Fruit fly (Drosophila melanogaster) whole organism, embryonic: ENCODE results near the gene CG12507.
A peak's percentile ranks its signal among the peaks of the same experiment; 100 is the strongest.

ENCODE experiments used
- Atf3 ChIP-seq: fragments of 200-800 bp; sonication (Bioruptor generic); optimal IDR thresholded peaks from 3 replicates; lab custom pipeline; 2016; ENCODE audit warnings: missing biosample characterization, missing genetic modification characterization
- Atf6 ChIP-seq: fragments of 200-800 bp; sonication (Bioruptor generic); IDR thresholded peaks from 2 replicates; pipeline ENCODE4 v1.3.6; 2022; ENCODE audit warnings: missing biosample characterization, missing genetic modification characterization
- Awh ChIP-seq: fragments of 200-800 bp; sonication (Bioruptor generic); IDR thresholded peaks from 2 replicates; pipeline ENCODE4, ENCODE4 v1.3.6; 2022; ENCODE audit warnings: missing biosample characterization, missing genetic modification characterization
- Bgb ChIP-seq: fragments of 200-800 bp; sonication (Bioruptor generic); IDR thresholded peaks from 2 replicates; pipeline ENCODE4 v1.3.6; 2022; ENCODE audit warnings: missing biosample characterization, missing genetic modification characterization; ENCODE audit not compliant: partially characterized antibody
- CG10267 ChIP-seq: fragments of 200-800 bp; sonication (Bioruptor generic); optimal IDR thresholded peaks from 2 replicates; lab custom pipeline; 2018; ENCODE audit warnings: missing biosample characterization, mild to moderate bottlenecking, missing genetic modification characterization, moderate library complexity
- CG12769 ChIP-seq: fragments of 200-800 bp; sonication (Bioruptor generic); optimal IDR thresholded peaks from 2 replicates; lab custom pipeline; 2019; ENCODE audit warnings: missing biosample characterization, mild to moderate bottlenecking, missing genetic modification characterization, moderate library complexity
- CG13624 ChIP-seq: fragments of 200-800 bp; sonication (Bioruptor generic); optimal IDR thresholded peaks from 2 replicates; lab custom pipeline; 2016; ENCODE audit warnings: missing biosample characterization, missing genetic modification characterization
- CG15479 ChIP-seq: fragments of 200-800 bp; sonication (Bioruptor generic); optimal IDR thresholded peaks from 3 replicates; lab custom pipeline; 2019; ENCODE audit warnings: missing biosample characterization, mild to moderate bottlenecking, missing genetic modification characterization, moderate library complexity
- CG15514 ChIP-seq: fragments of 200-800 bp; sonication (Bioruptor generic); optimal IDR thresholded peaks from 3 replicates; lab custom pipeline; 2017; ENCODE audit warnings: missing biosample characterization, missing genetic modification characterization, mild to moderate bottlenecking, moderate library complexity, missing genetic modification reagents
- CG34376 ChIP-seq: fragments of 200-800 bp; sonication (Bioruptor generic); optimal IDR thresholded peaks from 2 replicates; lab custom pipeline; 2018; ENCODE audit warnings: missing biosample characterization, mild to moderate bottlenecking, missing genetic modification characterization
- CG4282 ChIP-seq: fragments of 200-800 bp; sonication (Bioruptor generic); optimal IDR thresholded peaks from 2 replicates; lab custom pipeline; 2016; ENCODE audit warnings: missing biosample characterization, missing genetic modification characterization
- CG7786 ChIP-seq: fragments of 200-800 bp; sonication (Bioruptor generic); optimal IDR thresholded peaks from 2 replicates; lab custom pipeline; 2016; ENCODE audit warnings: missing biosample characterization, missing genetic modification characterization
- CG8281 ChIP-seq: fragments of 200-800 bp; sonication (Bioruptor generic); optimal IDR thresholded peaks from 2 replicates; lab custom pipeline; 2018; ENCODE audit warnings: missing biosample characterization, mild to moderate bottlenecking, missing genetic modification characterization, moderate library complexity
- CG8290 ChIP-seq, 3 experiments: fragments of 200-800 bp; sonication (Bioruptor generic); optimal IDR thresholded peaks; 2 replicates each; lab custom pipeline; 2016 to 2019; ENCODE audit warnings: missing biosample characterization in 3 of 3, missing genetic modification characterization in 3 of 3, mild to moderate bottlenecking in 2 of 3, moderate library complexity in 1 of 3
- CG8765 ChIP-seq: fragments of 200-800 bp; sonication (Bioruptor generic); IDR thresholded peaks from 2 replicates; pipeline ENCODE4 v1.3.6; 2022; ENCODE audit warnings: missing biosample characterization, missing genetic modification characterization
- CG9215 ChIP-seq: fragments of 200-800 bp; sonication (Bioruptor generic); IDR thresholded peaks from 2 replicates; pipeline ENCODE4 v1.3.6; 2022; ENCODE audit warnings: missing biosample characterization, missing genetic modification characterization
- CHES-1-like ChIP-seq: fragments of 200-800 bp; sonication (Bioruptor generic); optimal IDR thresholded peaks from 2 replicates; lab custom pipeline; 2016; ENCODE audit warnings: missing biosample characterization, missing genetic modification characterization
- Camta ChIP-seq: fragments of 200-800 bp; sonication (Bioruptor generic); optimal IDR thresholded peaks from 2 replicates; lab custom pipeline; 2016; ENCODE audit warnings: missing biosample characterization, missing genetic modification characterization
- Deaf1 ChIP-seq: fragments of 200-800 bp; optimal IDR thresholded peaks from 3 replicates; lab custom pipeline; 2019; ENCODE audit warnings: missing biosample characterization, mild to moderate bottlenecking, missing genetic modification characterization, moderate library complexity
- Dek ChIP-seq: fragments of 200-800 bp; sonication (Bioruptor generic); optimal IDR thresholded peaks from 3 replicates; lab custom pipeline; 2019; ENCODE audit warnings: missing biosample characterization, mild to moderate bottlenecking, missing genetic modification characterization, moderate library complexity
- Hr78 ChIP-seq, 2 experiments: fragments of 200-800 bp in 1 of 2; fragments of >200 bp in 1 of 2; sonication (Bioruptor generic) in 1 of 2; optimal IDR thresholded peaks; 2 replicates each; lab custom pipeline; 2017 to 2019; ENCODE audit warnings: missing biosample characterization in 2 of 2, missing genetic modification characterization in 2 of 2, mild to moderate bottlenecking in 1 of 2, moderate library complexity in 1 of 2
- Hsf ChIP-seq: fragments of 200-800 bp; sonication (Bioruptor generic); optimal IDR thresholded peaks from 3 replicates; lab custom pipeline; 2016; ENCODE audit warnings: missing biosample characterization, missing genetic modification characterization
- Jarid2 ChIP-seq: fragments of 200-800 bp; sonication (Bioruptor generic); optimal IDR thresholded peaks from 3 replicates; lab custom pipeline; 2017; ENCODE audit warnings: mild to moderate bottlenecking, missing biosample characterization, missing genetic modification reagents, missing genetic modification characterization
- Max ChIP-seq: fragments of 200-800 bp; sonication (Bioruptor generic); optimal IDR thresholded peaks from 2 replicates; lab custom pipeline; 2016; ENCODE audit warnings: missing biosample characterization, mild to moderate bottlenecking, missing genetic modification characterization
- NC2β ChIP-seq: fragments of 200-800 bp; sonication (Bioruptor generic); optimal IDR thresholded peaks from 2 replicates; lab custom pipeline; 2016; ENCODE audit warnings: missing biosample characterization, missing genetic modification characterization
- Pdp1 ChIP-seq, 2 experiments: fragments of 200-800 bp; sonication (Bioruptor generic); optimal IDR thresholded peaks; 3 replicates each; lab custom pipeline; 2016; ENCODE audit warnings: missing biosample characterization in 2 of 2, missing genetic modification characterization in 2 of 2, mild to moderate bottlenecking in 1 of 2, moderate library complexity in 1 of 2
- Rfx ChIP-seq: fragments of 200-800 bp; sonication (Bioruptor generic); IDR thresholded peaks from 2 replicates; pipeline ENCODE4 v1.3.6; 2022; ENCODE audit warnings: missing biosample characterization, missing genetic modification characterization
- Sry-β ChIP-seq: fragments of 200-800 bp; sonication (Bioruptor generic); optimal IDR thresholded peaks from 2 replicates; lab custom pipeline; 2018; ENCODE audit warnings: missing biosample characterization, mild to moderate bottlenecking, missing genetic modification characterization, moderate library complexity
- TFAM ChIP-seq: fragments of 200-800 bp; sonication (Bioruptor generic); optimal IDR thresholded peaks from 2 replicates; lab custom pipeline; 2017; ENCODE audit warnings: missing biosample characterization, missing genetic modification characterization, inconsistent platforms
- Vsx1 ChIP-seq: fragments of 200-800 bp; sonication (Bioruptor generic); optimal IDR thresholded peaks from 2 replicates; lab custom pipeline; 2017; ENCODE audit warnings: missing biosample characterization, mild to moderate bottlenecking, missing genetic modification characterization, missing genetic modification reagents
- bcd ChIP-seq: fragments of 200-800 bp; sonication (Bioruptor generic); optimal IDR thresholded peaks from 2 replicates; lab custom pipeline; 2017; ENCODE audit warnings: missing biosample characterization, mild to moderate bottlenecking, missing genetic modification characterization
- chinmo ChIP-seq: fragments of 200-800 bp; sonication (Bioruptor generic); IDR thresholded peaks from 4 replicates; pipeline ENCODE4 v1.3.6; 2022; ENCODE audit warnings: missing biosample characterization, missing genetic modification characterization; ENCODE audit not compliant: partially characterized antibody
- esg ChIP-seq: fragments of 200-800 bp; sonication (Bioruptor generic); conservative IDR thresholded peaks from 2 replicates; pipeline ENCODE4 v1.3.6; 2022; ENCODE audit warnings: missing biosample characterization, missing genetic modification characterization
- eve ChIP-seq, 2 experiments: fragments of >200 bp; optimal IDR thresholded peaks; 2 replicates each; lab custom pipeline; 2017; ENCODE audit warnings: missing biosample characterization in 2 of 2, missing genetic modification characterization in 2 of 2
- exex ChIP-seq: fragments of 200-800 bp; sonication (Bioruptor generic); optimal IDR thresholded peaks from 4 replicates; lab custom pipeline; 2018; ENCODE audit warnings: missing biosample characterization, mild to moderate bottlenecking, missing genetic modification characterization, moderate library complexity
- gem ChIP-seq: fragments of 200-800 bp; sonication (Bioruptor generic); optimal IDR thresholded peaks from 2 replicates; lab custom pipeline; 2019; ENCODE audit warnings: missing biosample characterization, mild to moderate bottlenecking, missing genetic modification characterization, moderate library complexity
- nmo ChIP-seq: fragments of 200-800 bp; sonication (Bioruptor generic); optimal IDR thresholded peaks from 2 replicates; lab custom pipeline; 2018; ENCODE audit warnings: missing biosample characterization, mild to moderate bottlenecking, missing genetic modification characterization, moderate library complexity
- repo ChIP-seq: fragments of 200-800 bp; sonication (Bioruptor generic); optimal IDR thresholded peaks from 2 replicates; lab custom pipeline; 2016; ENCODE audit warnings: missing biosample characterization, missing genetic modification characterization
- sc ChIP-seq, 3 experiments: fragments of >200 bp in 2 of 3; fragments of 200-800 bp in 1 of 3; sonication (Bioruptor generic) in 1 of 3; optimal IDR thresholded peaks; 2 replicates in 2 of 3; 3 replicates in 1 of 3; lab custom pipeline; 2017; ENCODE audit warnings: mild to moderate bottlenecking in 1 of 3, missing biosample characterization in 1 of 3, missing genetic modification characterization in 1 of 3, missing genetic modification reagents in 1 of 3
- sd ChIP-seq: fragments of 200-800 bp; sonication (Bioruptor generic); optimal IDR thresholded peaks from 3 replicates; lab custom pipeline; 2018; ENCODE audit warnings: missing biosample characterization, mild to moderate bottlenecking, missing genetic modification characterization, moderate library complexity
- sim ChIP-seq: fragments of 200-800 bp; sonication (Bioruptor generic); IDR thresholded peaks from 2 replicates; pipeline ENCODE4 v1.3.6; 2022; ENCODE audit warnings: missing biosample characterization, missing genetic modification characterization
- trh ChIP-seq: fragments of 200-800 bp; sonication (Bioruptor generic); optimal IDR thresholded peaks from 2 replicates; lab custom pipeline; 2016; ENCODE audit warnings: missing biosample characterization, missing genetic modification characterization
- twi ChIP-seq: fragments of 200-800 bp; optimal IDR thresholded peaks from 2 replicates; lab custom pipeline; 2019; ENCODE audit warnings: missing biosample characterization, mild to moderate bottlenecking, missing genetic modification characterization, moderate library complexity
- unc-4 ChIP-seq: fragments of 200-800 bp; sonication (Bioruptor generic); IDR thresholded peaks from 2 replicates; pipeline ENCODE4 v1.3.6; 2022; ENCODE audit warnings: missing biosample characterization, missing genetic modification characterization; ENCODE audit not compliant: partially characterized antibody
- vvl ChIP-seq: fragments of 200-800 bp; sonication (Bioruptor generic); IDR thresholded peaks from 2 replicates; pipeline ENCODE4 v1.3.6; 2022; ENCODE audit warnings: missing biosample characterization, missing genetic modification characterization
- zfh1 ChIP-seq: fragments of 200-800 bp; sonication (Bioruptor generic); IDR thresholded peaks from 3 replicates; pipeline ENCODE4 v1.3.6; 2022; ENCODE audit warnings: missing biosample characterization, missing genetic modification characterization
- zfh2 ChIP-seq: fragments of 200-800 bp; sonication (Bioruptor generic); optimal IDR thresholded peaks from 2 replicates; lab custom pipeline; 2016; ENCODE audit warnings: missing biosample characterization, missing genetic modification characterization

Gene CG12507

dm6 chrX:16281717-16282529 lies 15.6 kb upstream of the CG12507 start (continued):
- TF ChIP-seq eve (GFP tag; optimal IDR thresholded peaks at IDR 0.05; lab: Kevin White, UChicago) (peak in 1 of 2 experiments; percentile 30), chinmo (GFP tag; lab: Robert Waterston, UW) (0 out of 4 replicates have a peak, but pooled peaks have one; percentile 53), repo (GFP tag; lab: Kevin White, UChicago) (no peak), Jarid2 (GFP tag; lab: Kevin White, UChicago) (no peak), CG9215 (GFP tag; lab: Robert Waterston, UW) (no peak), zfh2 (GFP tag; lab: Kevin White, UChicago) (no peak), Atf3 (no peak), trh (no peak), Max (no peak), TFAM (GFP tag; lab: Kevin White, UChicago) (no peak), CG12769 (peak; percentile 42), vvl (0 out of 2 replicates have a peak, but pooled peaks have one; percentile 34), Hsf (GFP tag; lab: Kevin White, UChicago) (no peak), Hr78 (GFP tag; optimal IDR thresholded peaks at IDR 0.05; lab: Kevin White, UChicago) (peak in 1 of 2 experiments; percentile 68), Camta (GFP tag; lab: Kevin White, UChicago) (no peak), Rfx (no peak), unc-4 (no peak), zfh1 (GFP tag; lab: Robert Waterston, UW) (no peak), CG15514 (GFP tag; lab: Kevin White, UChicago) (no peak), bcd (peak; percentile 11), CG13624 (GFP tag; lab: Kevin White, UChicago) (peak; percentile 3), CG8290 (GFP tag; optimal IDR thresholded peaks at IDR 0.05; lab: Kevin White, UChicago) (no peak), CG8290 (tag; optimal IDR thresholded peaks at IDR 0.05; lab: Kevin White, UChicago) (peak in 1 of 2 experiments; percentile 60), CHES-1-like (GFP tag; lab: Kevin White, UChicago) (no peak), CG4282 (no peak), Atf6 (GFP tag; lab: Robert Waterston, UW) (no peak), Pdp1 (GFP tag; optimal IDR thresholded peaks at IDR 0.05; lab: Kevin White, UChicago) (peak in 1 of 2 experiments; percentile 22), Deaf1 (tag; lab: Kevin White, UChicago) (no peak), CG7786 (GFP tag; lab: Kevin White, UChicago) (no peak), CG34376 (GFP tag; lab: Kevin White, UChicago) (peak; percentile 97), Sry-β (GFP tag; lab: Kevin White, UChicago) (no peak), Vsx1 (GFP tag; lab: Kevin White, UChicago) (peak; percentile 27), Bgb (peak; percentile 26; the same call in 1 of the 2 replicates), twi (tag; lab: Kevin White, UChicago) (no peak), gem (tag; lab: Kevin White, UChicago) (peak; percentile 44), CG8765 (GFP tag; lab: Robert Waterston, UW) (no peak), esg (GFP tag; lab: Robert Waterston, UW) (no peak), NC2β (GFP tag; lab: Kevin White, UChicago) (no peak), Dek (tag; lab: Kevin White, UChicago) (no peak), CG15479 (GFP tag; lab: Kevin White, UChicago) (no peak), sc (optimal IDR thresholded peaks at IDR 0.05; lab: Kevin White, UChicago) (no peak), sc (GFP tag; optimal IDR thresholded peaks at IDR 0.05; lab: Kevin White, UChicago) (no peak), nmo (GFP tag; lab: Kevin White, UChicago) (no peak), exex (tag; lab: Kevin White, UChicago) (peak; percentile 88), CG10267 (tag; lab: Kevin White, UChicago) (no peak), Awh (GFP tag; lab: Robert Waterston, UW) (no peak), sd (tag; lab: Kevin White, UChicago) (peak; percentile 55), CG8281 (no peak), sim (GFP tag; lab: Robert Waterston, UW) (no peak)
